Worm (Caenorhabditis elegans) whole organism, midembryonic: Measurements from ENCODE around the gene Y53C12A.6.

Experiments
- T22C8.4 ChIP-seq: fragments of 200-800 bp; sonication (Bioruptor generic); IDR thresholded peaks from 2 replicates; pipeline ENCODE4 v1.3.6; 2022; ENCODE audit warnings: missing genetic modification characterization, missing compliant biosample characterization
- cog-1 ChIP-seq: sonication (generic microtip); optimal IDR thresholded peaks from 2 replicates; lab custom pipeline; 2016; ENCODE audit warnings: missing genetic modification characterization, missing compliant biosample characterization
- flt-1 ChIP-seq: fragments of 200-800 bp; sonication (Bioruptor generic); IDR thresholded peaks from 2 replicates; pipeline ENCODE4 v1.3.6; 2022; ENCODE audit warnings: missing genetic modification characterization, missing compliant biosample characterization
- klf-2 ChIP-seq: fragments of 200-800 bp; sonication (Bioruptor generic); conservative IDR thresholded peaks from 2 replicates; pipeline ENCODE4 v1.3.6; 2022; ENCODE audit warnings: missing genetic modification reagents, missing genetic modification characterization, missing compliant biosample characterization
- med-1 ChIP-seq: sonication (generic microtip); optimal IDR thresholded peaks from 2 replicates; lab custom pipeline; 2017; ENCODE audit warnings: missing genetic modification characterization, mild to moderate bottlenecking, missing compliant biosample characterization, antibody characterized with exemption, missing genetic modification reagents; ENCODE audit not compliant: insufficient read depth
- ref-1 ChIP-seq: fragments of 200-800 bp; sonication (Bioruptor generic); conservative IDR thresholded peaks from 2 replicates; pipeline ENCODE4 v1.3.6; 2022; ENCODE audit warnings: missing genetic modification reagents, missing genetic modification characterization, missing compliant biosample characterization
- tab-1 ChIP-seq: fragments of 200-800 bp; sonication (Bioruptor generic); IDR thresholded peaks from 2 replicates; pipeline ENCODE4 v1.3.6; 2022; ENCODE audit warnings: missing genetic modification characterization, missing compliant biosample characterization
- ztf-23 ChIP-seq: fragments of 200-800 bp; sonication (Bioruptor generic); IDR thresholded peaks from 2 replicates; pipeline ENCODE4 v1.3.6; 2022; ENCODE audit warnings: missing genetic modification reagents, missing genetic modification characterization, missing compliant biosample characterization
- ztf-29 ChIP-seq: fragments of 200-800 bp; sonication (Bioruptor generic); IDR thresholded peaks from 2 replicates; pipeline ENCODE4 v1.3.6; 2022; ENCODE audit warnings: missing genetic modification reagents, missing genetic modification characterization, missing compliant biosample characterization

The Y53C12A.6 gene

ce11 chrII:9703601-9704000, 14.2 kb downstream of the Y53C12A.6 start, which contains the start of gene mop-25.2:
Gene mop-25.2 (minus strand): TSS chrII:9703701.
- no peak for TF ChIP-seq tab-1
- TF ChIP-seq med-1 (GFP tag; lab: Kevin White, UChicago): no peak
- no peak for TF ChIP-seq flt-1 (GFP tag; lab: Robert Waterston, UW)
- TF ChIP-seq klf-2 (GFP tag; lab: Robert Waterston, UW): no peak
- no peak for TF ChIP-seq T22C8.4
- no peak for TF ChIP-seq ztf-29 (GFP tag; lab: Robert Waterston, UW)
- TF ChIP-seq ref-1 (GFP tag; lab: Robert Waterston, UW): no peak
- no peak for TF ChIP-seq cog-1
- no peak for TF ChIP-seq ztf-23 (GFP tag; lab: Robert Waterston, UW)

ce11 chrII:9700363-9700762, 17.4 kb downstream of the Y53C12A.6 start, which contains the start of the genes Y53C12A.8 and Y53C12A.7:
Gene Y53C12A.8 (minus strand): TSS chrII:9700463.
Gene Y53C12A.7 (plus strand): TSS chrII:9700543.
- TF ChIP-seq med-1 (GFP tag; lab: Kevin White, UChicago) (no peak), ref-1 (GFP tag; lab: Robert Waterston, UW) (no peak), ztf-23 (GFP tag; lab: Robert Waterston, UW) (no peak), ztf-29 (GFP tag; lab: Robert Waterston, UW) (no peak), cog-1 (no peak), flt-1 (GFP tag; lab: Robert Waterston, UW) (no peak), klf-2 (GFP tag; lab: Robert Waterston, UW) (no peak)

- TF ChIP-seq med-1 (GFP tag; lab: Kevin White, UChicago): no peak
- no peak for TF ChIP-seq cog-1
- no peak for TF ChIP-seq flt-1 (GFP tag; lab: Robert Waterston, UW)
- no peak for TF ChIP-seq tab-1
Observed at ce11 chrII:9695942-9696341, 21.9 kb downstream of the Y53C12A.6 start.

DNA sequence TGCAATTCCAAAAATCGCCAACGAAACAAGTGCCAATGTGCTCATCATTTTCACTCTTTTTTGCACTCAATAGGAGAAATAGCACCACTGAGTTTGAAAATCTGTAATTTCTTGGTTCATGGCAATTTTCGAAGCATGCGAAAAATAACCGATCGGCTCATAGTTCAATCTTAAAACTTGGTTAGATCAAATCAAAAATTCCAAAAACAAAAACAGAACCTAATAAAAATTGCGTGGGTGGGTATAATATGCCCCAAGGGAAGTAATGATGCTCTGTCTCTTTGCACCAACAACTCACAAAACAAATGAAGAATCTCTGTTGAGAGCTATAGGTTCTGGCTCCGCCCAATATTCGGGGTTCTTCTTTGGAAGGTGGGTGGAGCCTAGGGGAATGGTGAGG, 26.0 kb downstream of the Y53C12A.6 start, which contains the start of gene nlp-11:
Gene nlp-11, minus strand, starts transcription at position 101 of the 400 bp plus-strand sequence.
- TF ChIP-seq klf-2 (GFP tag; lab: Robert Waterston, UW) (no peak), tab-1 (no peak), flt-1 (GFP tag; lab: Robert Waterston, UW) (no peak), T22C8.4 (no peak), cog-1 (no peak), ztf-29 (GFP tag; lab: Robert Waterston, UW) (no peak), ref-1 (GFP tag; lab: Robert Waterston, UW) (no peak), med-1 (GFP tag; lab: Kevin White, UChicago) (no peak), ztf-23 (GFP tag; lab: Robert Waterston, UW) (no peak)

ce11 chrII:9690067-9690632, 27.7 kb downstream of the Y53C12A.6 start:
- no peak for TF ChIP-seq tab-1
- TF ChIP-seq med-1 (GFP tag; lab: Kevin White, UChicago): no peak
- TF ChIP-seq ref-1 (GFP tag; lab: Robert Waterston, UW): no peak
- no peak for TF ChIP-seq T22C8.4
- TF ChIP-seq cog-1: no peak
- TF ChIP-seq klf-2 (GFP tag; lab: Robert Waterston, UW): no peak
- TF ChIP-seq flt-1 (GFP tag; lab: Robert Waterston, UW): no peak
- TF ChIP-seq ztf-29 (GFP tag; lab: Robert Waterston, UW): no peak
- no peak for TF ChIP-seq ztf-23 (GFP tag; lab: Robert Waterston, UW)

DNA sequence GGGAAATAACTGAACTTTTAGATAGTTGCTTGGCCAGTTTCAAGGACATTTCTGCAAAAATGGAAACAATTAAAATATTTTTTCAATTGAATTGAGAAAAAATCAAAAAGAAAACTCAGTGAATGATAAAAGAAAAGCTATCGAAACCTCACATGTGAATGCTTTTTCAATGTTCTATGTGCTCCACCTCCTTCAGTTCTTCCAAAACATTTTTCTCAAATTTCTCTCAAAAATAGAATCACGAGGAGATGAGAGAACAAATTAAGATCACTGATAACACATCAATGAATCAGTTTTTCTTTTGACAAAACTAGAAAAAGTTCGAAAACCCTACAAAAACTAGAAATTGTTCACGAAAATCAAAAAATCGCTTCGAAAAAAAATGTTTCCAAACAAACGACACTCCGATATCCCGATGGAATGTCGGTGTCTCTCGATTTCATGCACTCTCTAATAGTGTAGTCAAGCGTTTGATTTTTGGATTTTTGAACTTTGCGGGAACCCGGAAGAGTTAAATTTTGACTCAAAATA, 31.1 kb downstream of the Y53C12A.6 start, which contains the start of gene ZK1320.9:
Gene ZK1320.9, minus strand, starts transcription at position 51 of the 531 bp plus-strand sequence.
- TF ChIP-seq ztf-23 (GFP tag; lab: Robert Waterston, UW) (no peak), tab-1 (no peak), T22C8.4 (no peak), med-1 (GFP tag; lab: Kevin White, UChicago) (no peak), klf-2 (GFP tag; lab: Robert Waterston, UW) (no peak), cog-1 (no peak), ztf-29 (GFP tag; lab: Robert Waterston, UW) (no peak), flt-1 (GFP tag; lab: Robert Waterston, UW) (no peak), ref-1 (GFP tag; lab: Robert Waterston, UW) (no peak)

DNA sequence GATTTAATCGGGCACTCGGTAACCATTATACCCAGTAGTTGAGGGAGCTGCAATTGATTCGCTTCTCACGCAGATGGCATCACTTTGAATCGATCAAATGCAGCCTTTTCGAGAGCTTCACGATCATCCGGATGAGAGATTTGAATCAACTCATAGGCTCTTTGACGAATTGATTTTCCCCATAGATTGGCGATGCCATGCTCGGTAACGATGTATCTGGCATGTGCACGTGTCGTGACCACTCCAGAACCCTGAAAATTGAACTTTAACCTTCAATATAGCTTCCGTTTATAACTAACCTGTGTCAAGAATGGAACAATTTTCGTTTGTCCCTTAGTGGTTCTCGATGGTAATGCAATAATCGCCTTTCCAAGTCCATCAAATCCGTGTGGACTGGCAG, 33.6 kb downstream of the Y53C12A.6 start:
- TF ChIP-seq flt-1 (GFP tag; lab: Robert Waterston, UW) (no peak), ref-1 (GFP tag; lab: Robert Waterston, UW) (no peak), cog-1 (no peak), ztf-29 (GFP tag; lab: Robert Waterston, UW) (no peak), tab-1 (no peak), med-1 (GFP tag; lab: Kevin White, UChicago) (no peak), T22C8.4 (no peak), klf-2 (GFP tag; lab: Robert Waterston, UW) (no peak), ztf-23 (GFP tag; lab: Robert Waterston, UW) (no peak)

DNA sequence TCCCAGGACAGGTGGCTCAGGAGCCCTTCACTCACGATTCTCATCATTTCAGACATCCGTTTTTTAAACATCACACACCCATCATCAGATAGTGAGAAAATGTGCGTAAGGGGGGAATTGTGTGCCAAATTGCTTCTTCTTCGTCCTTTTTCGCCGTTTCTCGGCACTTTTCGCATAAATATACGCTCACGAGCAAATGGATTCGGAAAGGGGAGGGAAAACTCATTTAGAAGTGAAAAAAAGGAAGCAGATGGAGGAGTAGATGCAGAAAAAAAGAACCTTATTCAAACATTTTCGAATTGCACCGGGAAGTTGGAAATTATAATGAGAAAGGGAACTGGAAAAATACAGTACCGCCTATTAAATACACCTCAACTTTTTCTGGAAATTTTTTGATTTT, 35.8 kb downstream of the Y53C12A.6 start:
- no peak for TF ChIP-seq tab-1
- no peak for TF ChIP-seq ztf-23 (GFP tag; lab: Robert Waterston, UW)
- no peak for TF ChIP-seq ref-1 (GFP tag; lab: Robert Waterston, UW)
- TF ChIP-seq T22C8.4: no peak
- no peak for TF ChIP-seq cog-1
- no peak for TF ChIP-seq flt-1 (GFP tag; lab: Robert Waterston, UW)
- TF ChIP-seq med-1 (GFP tag; lab: Kevin White, UChicago): no peak
- TF ChIP-seq ztf-29 (GFP tag; lab: Robert Waterston, UW): no peak
- TF ChIP-seq klf-2 (GFP tag; lab: Robert Waterston, UW): no peak

DNA sequence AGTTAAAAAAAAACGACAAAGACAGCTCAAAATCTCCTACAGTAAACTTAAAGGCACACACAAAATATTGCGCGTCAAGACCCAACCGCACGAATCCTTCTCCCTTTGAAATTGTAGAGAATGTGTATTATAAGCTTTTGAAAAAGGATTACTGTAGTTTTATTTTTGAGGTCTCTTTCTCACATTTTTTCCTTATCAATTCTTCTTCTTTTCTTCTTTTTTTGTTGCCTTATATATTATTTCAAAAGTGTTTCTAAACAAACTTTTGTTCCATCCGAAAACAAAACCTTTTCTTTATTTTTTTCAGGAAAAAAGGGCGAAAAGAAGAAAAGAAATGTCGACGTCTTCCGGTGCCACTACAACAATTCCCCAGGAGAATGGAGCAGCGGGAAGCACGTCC, 37.3 kb downstream of the Y53C12A.6 start, which contains the start of gene ZK1320.13:
Gene ZK1320.13, plus strand, starts transcription at position 301 of the 400 bp plus-strand sequence.
- TF ChIP-seq klf-2 (GFP tag; lab: Robert Waterston, UW) (no peak), tab-1 (no peak), med-1 (GFP tag; lab: Kevin White, UChicago) (no peak), T22C8.4 (no peak), ztf-23 (GFP tag; lab: Robert Waterston, UW) (no peak), cog-1 (no peak), flt-1 (GFP tag; lab: Robert Waterston, UW) (no peak), ref-1 (GFP tag; lab: Robert Waterston, UW) (no peak), ztf-29 (GFP tag; lab: Robert Waterston, UW) (no peak)
